ENCODE assay signal across 1 fruit fly cellular context in genomic region chrX:21593907-21594306, dm6.
A peak's percentile ranks its signal among the peaks of the same experiment; 100 is the strongest.
TF ChIP-seq lines count a peak whose summit lies in the region.

No protein-coding gene starts in this region.

TF ChIP-seq in whole organism, embryonic, 481 proteins besides CTCF, POLR2A, EP300 and RAD21 (continued from another document and continues in another):
- TF ChIP-seq CG11560 (tag; IDR thresholded peaks at IDR 0.05; lab: Robert Waterston, UW), result peak; percentile 72; the same call in 2 of the 3 replicates
- no peak for TF ChIP-seq CG43689 (GFP tag; IDR thresholded peaks at IDR 0.05; lab: Robert Waterston, UW)
- TF ChIP-seq CG17361 (GFP tag; IDR thresholded peaks at IDR 0.05; lab: Robert Waterston, UW), result peak; percentile 91
- TF ChIP-seq CG17802 (tag; optimal IDR thresholded peaks at IDR 0.05; lab: Kevin White, UChicago), result peak; percentile 80
- peak; percentile 18 for TF ChIP-seq wek (GFP tag; optimal IDR thresholded peaks at IDR 0.05; lab: Kevin White, UChicago)
- TF ChIP-seq Scr (GFP tag; IDR thresholded peaks at IDR 0.05; lab: Robert Waterston, UW; ENCODE audit: partially characterized antibody), result no peak
- TF ChIP-seq CG17385 (GFP tag; optimal IDR thresholded peaks at IDR 0.05; lab: Kevin White, UChicago), result peak; percentile 73
- TF ChIP-seq Spps (tag; optimal IDR thresholded peaks at IDR 0.05; lab: Kevin White, UChicago), result peak; percentile 80
- TF ChIP-seq hbn (GFP tag; IDR thresholded peaks at IDR 0.05; lab: Robert Waterston, UW; ENCODE audit: partially characterized antibody), result no peak
- TF ChIP-seq CG12071 (GFP tag; optimal IDR thresholded peaks at IDR 0.05; lab: Kevin White, UChicago), result peak; percentile 75
- TF ChIP-seq MBD-R2 (GFP tag; IDR thresholded peaks at IDR 0.05; lab: Robert Waterston, UW), result no peak
- TF ChIP-seq Camta (GFP tag; optimal IDR thresholded peaks at IDR 0.05; lab: Kevin White, UChicago), result peak; percentile 67
- peak; percentile 86 for TF ChIP-seq repo (GFP tag; optimal IDR thresholded peaks at IDR 0.05; lab: Kevin White, UChicago)
- peak; percentile 78 for TF ChIP-seq jing (GFP tag; optimal IDR thresholded peaks at IDR 0.05; lab: Kevin White, UChicago)
- TF ChIP-seq Dek (tag; optimal IDR thresholded peaks at IDR 0.05; lab: Kevin White, UChicago), result peak; percentile 49
- peak; percentile 23 for TF ChIP-seq psq (GFP tag; optimal IDR thresholded peaks at IDR 0.05; lab: Kevin White, UChicago)
- TF ChIP-seq zf30C (GFP tag; optimal IDR thresholded peaks at IDR 0.05; lab: Kevin White, UChicago), result peak; percentile 64
- TF ChIP-seq maf-S (GFP tag; optimal IDR thresholded peaks at IDR 0.05; lab: Kevin White, UChicago), result peak; percentile 64
- peak; percentile 61 for TF ChIP-seq BtbVII (GFP tag; optimal IDR thresholded peaks at IDR 0.05; lab: Kevin White, UChicago)
- peak; percentile 46 for TF ChIP-seq CG13296 (GFP tag; optimal IDR thresholded peaks at IDR 0.05; lab: Kevin White, UChicago)
- TF ChIP-seq CG13287 (GFP tag; IDR thresholded peaks at IDR 0.05; lab: Robert Waterston, UW; ENCODE audit: partially characterized antibody), result no peak
- peak; percentile 81 for TF ChIP-seq Gug (GFP tag; IDR thresholded peaks at IDR 0.05; lab: Robert Waterston, UW)
- peak; percentile 86 for TF ChIP-seq dysf (GFP tag; IDR thresholded peaks at IDR 0.05; lab: Robert Waterston, UW)
- peak; percentile 51; the same call in 1 of the 2 replicates for TF ChIP-seq gt (GFP tag; IDR thresholded peaks at IDR 0.05; lab: Robert Waterston, UW)
- peak; percentile 79 for TF ChIP-seq mam (GFP tag; optimal IDR thresholded peaks at IDR 0.05; lab: Kevin White, UChicago)
- peak; percentile 68 for TF ChIP-seq Nf-YA (GFP tag; IDR thresholded peaks at IDR 0.05; lab: Robert Waterston, UW)
- TF ChIP-seq CG1647 (GFP tag; optimal IDR thresholded peaks at IDR 0.05; lab: Kevin White, UChicago), result peak; percentile 78
- peak; percentile 76 for TF ChIP-seq tx (GFP tag; optimal IDR thresholded peaks at IDR 0.05; lab: Kevin White, UChicago)
- TF ChIP-seq CG2120 (GFP tag; optimal IDR thresholded peaks at IDR 0.05; lab: Kevin White, UChicago), result peak; percentile 57
- TF ChIP-seq gcm2 (GFP tag; optimal IDR thresholded peaks at IDR 0.05; lab: Kevin White, UChicago), result no peak
- TF ChIP-seq crp (GFP tag; optimal IDR thresholded peaks at IDR 0.05; lab: Kevin White, UChicago), result peak in 1 of 2 experiments; percentile 12
- TF ChIP-seq CG15696 (tag; optimal IDR thresholded peaks at IDR 0.05; lab: Kevin White, UChicago), result peak; percentile 91
- peak; percentile 67 for TF ChIP-seq peb (GFP tag; IDR thresholded peaks at IDR 0.05; lab: Robert Waterston, UW)
- TF ChIP-seq pita (GFP tag; optimal IDR thresholded peaks at IDR 0.05; lab: Kevin White, UChicago), result no peak
- TF ChIP-seq Hr39 (optimal IDR thresholded peaks at IDR 0.05; lab: Kevin White, UChicago), result no peak
- peak; percentile 50 for TF ChIP-seq Dad (GFP tag; optimal IDR thresholded peaks at IDR 0.05; lab: Kevin White, UChicago)
- peak; percentile 86 for TF ChIP-seq trem (tag; optimal IDR thresholded peaks at IDR 0.05; lab: Kevin White, UChicago)
- TF ChIP-seq gsb-n (tag; optimal IDR thresholded peaks at IDR 0.05; lab: Kevin White, UChicago), result peak; percentile 80
- TF ChIP-seq CG7271 (tag; optimal IDR thresholded peaks at IDR 0.05; lab: Kevin White, UChicago), result peak; percentile 44
- peak; percentile 64 for TF ChIP-seq Mad (GFP tag; optimal IDR thresholded peaks at IDR 0.05; lab: Kevin White, UChicago)
- peak; percentile 83 for TF ChIP-seq Ssrp (tag; optimal IDR thresholded peaks at IDR 0.05; lab: Kevin White, UChicago)
- TF ChIP-seq fd96Cb (tag; optimal IDR thresholded peaks at IDR 0.05; lab: Kevin White, UChicago), result peak; percentile 95
- TF ChIP-seq Hand (GFP tag; optimal IDR thresholded peaks at IDR 0.05; lab: Kevin White, UChicago), result peak; percentile 7
- TF ChIP-seq rib (GFP tag; IDR thresholded peaks at IDR 0.05; lab: Robert Waterston, UW), result no peak
- peak; percentile 51 for TF ChIP-seq B-H1 (GFP tag; IDR thresholded peaks at IDR 0.05; lab: Robert Waterston, UW)
- peak; percentile 71 for TF ChIP-seq CG7372 (GFP tag; IDR thresholded peaks at IDR 0.05; lab: Robert Waterston, UW)
- TF ChIP-seq jigr1 (GFP tag; IDR thresholded peaks at IDR 0.05; lab: Robert Waterston, UW), result peak; percentile 70; the same call in 2 of the 3 replicates
- TF ChIP-seq CG16779 (GFP tag; IDR thresholded peaks at IDR 0.05; lab: Robert Waterston, UW), result no peak
- peak; percentile 89 for TF ChIP-seq CG4820 (GFP tag; optimal IDR thresholded peaks at IDR 0.05; lab: Kevin White, UChicago)
- 0 out of 2 replicates have a peak, but pooled peaks have one; percentile 26 for TF ChIP-seq Oaz (GFP tag; IDR thresholded peaks at IDR 0.05; lab: Robert Waterston, UW)
- TF ChIP-seq lilli (GFP tag; optimal IDR thresholded peaks at IDR 0.05; lab: Kevin White, UChicago), result peak; percentile 65
- peak; percentile 84 for TF ChIP-seq CG6689 (GFP tag; IDR thresholded peaks at IDR 0.05; lab: Robert Waterston, UW)
- TF ChIP-seq aop (GFP tag; IDR thresholded peaks at IDR 0.05; lab: Robert Waterston, UW), result 0 out of 2 replicates have a peak, but pooled peaks have one; percentile 34
- TF ChIP-seq CG7786 (GFP tag; optimal IDR thresholded peaks at IDR 0.05; lab: Kevin White, UChicago), result peak; percentile 79
- peak; percentile 54 for TF ChIP-seq HmgD (GFP tag; optimal IDR thresholded peaks at IDR 0.05; lab: Kevin White, UChicago)
- peak; percentile 63 for TF ChIP-seq gcm (GFP tag; optimal IDR thresholded peaks at IDR 0.05; lab: Kevin White, UChicago)
- TF ChIP-seq exex (tag; optimal IDR thresholded peaks at IDR 0.05; lab: Kevin White, UChicago), result no peak
- TF ChIP-seq CG3281 (GFP tag; optimal IDR thresholded peaks at IDR 0.05; lab: Kevin White, UChicago), result peak; percentile 58
- no peak for TF ChIP-seq CG10321 (GFP tag; IDR thresholded peaks at IDR 0.05; lab: Robert Waterston, UW)
- TF ChIP-seq fd102C (GFP tag; optimal IDR thresholded peaks at IDR 0.05; lab: Kevin White, UChicago), result peak; percentile 74
- peak; percentile 86 for TF ChIP-seq Xbp1 (GFP tag; optimal IDR thresholded peaks at IDR 0.05; lab: Kevin White, UChicago)
- peak; percentile 87 for TF ChIP-seq CG12769 (tag; optimal IDR thresholded peaks at IDR 0.05; lab: Kevin White, UChicago)
- TF ChIP-seq lov (optimal IDR thresholded peaks at IDR 0.05; lab: Kevin White, UChicago), result no peak
- peak; percentile 89 for TF ChIP-seq lov (GFP tag; IDR thresholded peaks at IDR 0.05; lab: Robert Waterston, UW)
- peak; percentile 58 for TF ChIP-seq Deaf1 (tag; optimal IDR thresholded peaks at IDR 0.05; lab: Kevin White, UChicago)
- peak; percentile 54 for TF ChIP-seq CG4617 (GFP tag; optimal IDR thresholded peaks at IDR 0.05; lab: Kevin White, UChicago; ENCODE audit: borderline replicate concordance)
- TF ChIP-seq Bgb (GFP tag; IDR thresholded peaks at IDR 0.05; lab: Robert Waterston, UW; ENCODE audit: partially characterized antibody), result no peak
- peak; percentile 52 for TF ChIP-seq Lhr (GFP tag; optimal IDR thresholded peaks at IDR 0.05; lab: Kevin White, UChicago)
- no peak for TF ChIP-seq abd-A (tag; optimal IDR thresholded peaks at IDR 0.05; lab: Kevin White, UChicago)
- peak; percentile 42 for TF ChIP-seq fd3F (GFP tag; optimal IDR thresholded peaks at IDR 0.05; lab: Kevin White, UChicago)
- TF ChIP-seq bigmax (GFP tag; optimal IDR thresholded peaks at IDR 0.05; lab: Kevin White, UChicago), result peak; percentile 12
- peak; percentile 96 for TF ChIP-seq Med (GFP tag; lab: Kevin White, UChicago)
- no peak for TF ChIP-seq CG34376 (GFP tag; optimal IDR thresholded peaks at IDR 0.05; lab: Kevin White, UChicago)
- TF ChIP-seq CG7987 (GFP tag; optimal IDR thresholded peaks at IDR 0.05; lab: Kevin White, UChicago), result peak; percentile 41
- TF ChIP-seq HLH54F (GFP tag; optimal IDR thresholded peaks at IDR 0.05; lab: Kevin White, UChicago), result peak; percentile 63
- peak; percentile 85 for TF ChIP-seq row (GFP tag; IDR thresholded peaks at IDR 0.05; lab: Robert Waterston, UW)
- TF ChIP-seq grn (GFP tag; optimal IDR thresholded peaks at IDR 0.05; lab: Kevin White, UChicago), result no peak
- peak; percentile 63; the same call in 1 of the 2 replicates for TF ChIP-seq chm (GFP tag; IDR thresholded peaks at IDR 0.05; lab: Robert Waterston, UW)
- TF ChIP-seq Optix (GFP tag; IDR thresholded peaks at IDR 0.05; lab: Robert Waterston, UW), result peak; percentile 79
- TF ChIP-seq kni (GFP tag; optimal IDR thresholded peaks at IDR 0.05; lab: Kevin White, UChicago), result no peak
- TF ChIP-seq CG1832 (GFP tag; optimal IDR thresholded peaks at IDR 0.05; lab: Kevin White, UChicago), result no peak
- TF ChIP-seq hb (GFP tag; IDR thresholded peaks at IDR 0.05; lab: Robert Waterston, UW; ENCODE audit: partially characterized antibody), result no peak
- peak; percentile 24 for TF ChIP-seq CG10565 (GFP tag; optimal IDR thresholded peaks at IDR 0.05; lab: Kevin White, UChicago)
- TF ChIP-seq CG8359 (GFP tag; optimal IDR thresholded peaks at IDR 0.05; lab: Kevin White, UChicago; ENCODE audit: borderline replicate concordance), result peak; percentile 67
- TF ChIP-seq fru (optimal IDR thresholded peaks at IDR 0.05; lab: Kevin White, UChicago), result no peak
- peak; percentile 66 for TF ChIP-seq CG6654 (GFP tag; optimal IDR thresholded peaks at IDR 0.05; lab: Kevin White, UChicago)
- TF ChIP-seq CG9817 (tag; optimal IDR thresholded peaks at IDR 0.05; lab: Kevin White, UChicago), result peak; percentile 77
- peak; percentile 69 for TF ChIP-seq ems (GFP tag; optimal IDR thresholded peaks at IDR 0.05; lab: Kevin White, UChicago)
- no peak for TF ChIP-seq sc (optimal IDR thresholded peaks at IDR 0.05; lab: Kevin White, UChicago)
- TF ChIP-seq sc (GFP tag; optimal IDR thresholded peaks at IDR 0.05; lab: Kevin White, UChicago), result peak; percentile 84
- peak; percentile 33 for TF ChIP-seq sima (GFP tag; optimal IDR thresholded peaks at IDR 0.05; lab: Kevin White, UChicago)
- no peak for TF ChIP-seq CG30020 (tag; optimal IDR thresholded peaks at IDR 0.05; lab: Kevin White, UChicago)
- no peak for TF ChIP-seq Dbx (GFP tag; IDR thresholded peaks at IDR 0.05; lab: Robert Waterston, UW)
- TF ChIP-seq her (GFP tag; optimal IDR thresholded peaks at IDR 0.05; lab: Kevin White, UChicago), result peak; percentile 79
- TF ChIP-seq CG9437 (GFP tag; optimal IDR thresholded peaks at IDR 0.05; lab: Kevin White, UChicago), result peak; percentile 50
- peak; percentile 68 for TF ChIP-seq Hmr (GFP tag; optimal IDR thresholded peaks at IDR 0.05; lab: Kevin White, UChicago)
- TF ChIP-seq unc-4 (GFP tag; IDR thresholded peaks at IDR 0.05; lab: Robert Waterston, UW; ENCODE audit: partially characterized antibody), result no peak
- TF ChIP-seq ftz-f1 (GFP tag; optimal IDR thresholded peaks at IDR 0.05; lab: Kevin White, UChicago), result no peak
- TF ChIP-seq tap (tag; optimal IDR thresholded peaks at IDR 0.05; lab: Kevin White, UChicago), result peak; percentile 82
- no peak for TF ChIP-seq Dip2 (GFP tag; IDR thresholded peaks at IDR 0.05; lab: Robert Waterston, UW)
- TF ChIP-seq ATbp (GFP tag; optimal IDR thresholded peaks at IDR 0.05; lab: Kevin White, UChicago), result peak; percentile 77
- TF ChIP-seq CG1529 (GFP tag; optimal IDR thresholded peaks at IDR 0.05; lab: Kevin White, UChicago), result peak; percentile 70
- TF ChIP-seq tio (GFP tag; optimal IDR thresholded peaks at IDR 0.05; lab: Kevin White, UChicago), result peak; percentile 65
- TF ChIP-seq CG12236 (GFP tag; optimal IDR thresholded peaks at IDR 0.05; lab: Kevin White, UChicago), result peak; percentile 69
- no peak for TF ChIP-seq CG4282 (GFP tag; optimal IDR thresholded peaks at IDR 0.05; lab: Kevin White, UChicago)
- peak; percentile 59 for TF ChIP-seq CG1024 (GFP tag; IDR thresholded peaks at IDR 0.05; lab: Robert Waterston, UW)
- TF ChIP-seq CG31224 (GFP tag; IDR thresholded peaks at IDR 0.05; lab: Robert Waterston, UW), result peak; percentile 50; the same call in 1 of the 2 replicates
- TF ChIP-seq CG6175 (GFP tag; IDR thresholded peaks at IDR 0.05; lab: Robert Waterston, UW), result no peak
- TF ChIP-seq shn (GFP tag; optimal IDR thresholded peaks at IDR 0.05; lab: Kevin White, UChicago), result peak; percentile 65
- peak; percentile 59 for TF ChIP-seq CG3163 (GFP tag; optimal IDR thresholded peaks at IDR 0.05; lab: Kevin White, UChicago)
- TF ChIP-seq sisA (GFP tag; IDR thresholded peaks at IDR 0.05; lab: Robert Waterston, UW), result peak; percentile 89
- TF ChIP-seq CG2116 (GFP tag; optimal IDR thresholded peaks at IDR 0.05; lab: Kevin White, UChicago), result peak; percentile 24
- TF ChIP-seq cg (GFP tag; optimal IDR thresholded peaks at IDR 0.05; lab: Kevin White, UChicago), result peak; percentile 55
- peak; percentile 68; the same call in 1 of the 2 replicates for TF ChIP-seq dati (GFP tag; IDR thresholded peaks at IDR 0.05; lab: Robert Waterston, UW)
- TF ChIP-seq CG10431 (GFP tag; optimal IDR thresholded peaks at IDR 0.05; lab: Kevin White, UChicago), result peak; percentile 30
- TF ChIP-seq CG4360 (GFP tag; IDR thresholded peaks at IDR 0.05; lab: Robert Waterston, UW), result no peak
- no peak for TF ChIP-seq CG7745 (tag; optimal IDR thresholded peaks at IDR 0.05; lab: Kevin White, UChicago)
- TF ChIP-seq esg (GFP tag; conservative IDR thresholded peaks at IDR 0.05; lab: Robert Waterston, UW), result peak; percentile 76
- peak; percentile 79 for TF ChIP-seq sens-2 (GFP tag; IDR thresholded peaks at IDR 0.05; lab: Robert Waterston, UW)
- peak; percentile 73 for TF ChIP-seq CG11247 (GFP tag; IDR thresholded peaks at IDR 0.05; lab: Robert Waterston, UW)
- peak; percentile 85 for TF ChIP-seq D19A (tag; optimal IDR thresholded peaks at IDR 0.05; lab: Kevin White, UChicago)
- TF ChIP-seq chn (GFP tag; optimal IDR thresholded peaks at IDR 0.05; lab: Kevin White, UChicago), result peak; percentile 74
- TF ChIP-seq B-H2 (GFP tag; optimal IDR thresholded peaks at IDR 0.05; lab: Kevin White, UChicago), result no peak
- TF ChIP-seq ham (GFP tag; IDR thresholded peaks at IDR 0.05; lab: Robert Waterston, UW), result no peak
- peak; percentile 85 for TF ChIP-seq CG10209 (GFP tag; optimal IDR thresholded peaks at IDR 0.05; lab: Kevin White, UChicago)
- no peak; the same call in 1 of the 2 replicates for TF ChIP-seq CG32767 (GFP tag; IDR thresholded peaks at IDR 0.05; lab: Robert Waterston, UW)
- peak; percentile 78; the same call in 1 of the 3 replicates for TF ChIP-seq so (GFP tag; IDR thresholded peaks at IDR 0.05; lab: Robert Waterston, UW)
- peak; percentile 79; the same call in 2 of the 3 replicates for TF ChIP-seq ase (GFP tag; IDR thresholded peaks at IDR 0.05; lab: Robert Waterston, UW)
- TF ChIP-seq HLH3B (GFP tag; IDR thresholded peaks at IDR 0.05; lab: Robert Waterston, UW), result peak; percentile 87
- TF ChIP-seq Fer2 (tag; optimal IDR thresholded peaks at IDR 0.05; lab: Kevin White, UChicago), result peak; percentile 44
- TF ChIP-seq Xrp1 (GFP tag; IDR thresholded peaks at IDR 0.05; lab: Robert Waterston, UW), result peak; percentile 92
- peak; percentile 95 for TF ChIP-seq CG1603 (tag; optimal IDR thresholded peaks at IDR 0.05; lab: Kevin White, UChicago)
